Worm (Caenorhabditis elegans) whole organism, mixed stage, embryonic: ENCODE results near the gene F49C5.5.

ENCODE experiments used
- lsy-2 ChIP-seq: fragments of 150-350 bp; optimal IDR thresholded peaks from 2 replicates; lab custom pipeline; 2014; ENCODE audit warnings: missing biosample characterization, missing genetic modification characterization
- mep-1 ChIP-seq: fragments of 150-350 bp; optimal IDR thresholded peaks from 2 replicates; lab custom pipeline; 2017; ENCODE audit warnings: missing biosample characterization, missing genetic modification reagents, missing genetic modification characterization, inconsistent platforms

ce11 chrII:12542594-12542997 lies 3.7 kb downstream of the F49C5.5 start:
- TF ChIP-seq lsy-2 (tag; lab: Kevin White, UChicago) (no peak), mep-1 (tag; lab: Kevin White, UChicago) (no peak)
